Fruit fly (Drosophila melanogaster): ENCODE measurements around the gene CG17199.
A peak's percentile ranks its signal among the peaks of the same experiment; 100 is the strongest.

Gene CG17199

dm6 chr3R:20209691-20210090 is at the start of gene CG17199:
CG17199 (minus strand) TSS chr3R:20209791.
- TF ChIP-seq Snoo (tag; optimal IDR thresholded peaks at IDR 0.05) (no peak), rn (GFP tag; IDR thresholded peaks at IDR 0.05) (no peak), EcR (GFP tag; optimal IDR thresholded peaks at IDR 0.05) (no peak), CG12605 (GFP tag; IDR thresholded peaks at IDR 0.05) (no peak), gl (tag; optimal IDR thresholded peaks at IDR 0.05) (no peak), Pif1A (GFP tag; optimal IDR thresholded peaks at IDR 0.05) (no peak), CG8159 (tag; optimal IDR thresholded peaks at IDR 0.05) (no peak), Pif1B (GFP tag; optimal IDR thresholded peaks at IDR 0.05) (no peak), D1 (tag; optimal IDR thresholded peaks at IDR 0.05) (no peak), CG4496 (GFP tag; IDR thresholded peaks at IDR 0.05) (no peak), Ets98B (GFP tag; IDR thresholded peaks at IDR 0.05) (no peak), CG34367 (tag; optimal IDR thresholded peaks at IDR 0.05) (no peak), CG9948 (tag; optimal IDR thresholded peaks at IDR 0.05) (no peak), CG10348 (GFP tag; IDR thresholded peaks at IDR 0.05) (no peak), CG17806 (tag; optimal IDR thresholded peaks at IDR 0.05) (no peak), CG32121 (GFP tag; IDR thresholded peaks at IDR 0.05) (no peak), CG14655 (GFP tag; optimal IDR thresholded peaks at IDR 0.05) (no peak), CG15710 (tag; optimal IDR thresholded peaks at IDR 0.05) (no peak), CG13204 (GFP tag; optimal IDR thresholded peaks at IDR 0.05) (no peak)

- TF ChIP-seq EcR (GFP tag; optimal IDR thresholded peaks at IDR 0.05), result no peak
- TF ChIP-seq CG8159 (tag; optimal IDR thresholded peaks at IDR 0.05), result no peak
- no peak for TF ChIP-seq gl (tag; optimal IDR thresholded peaks at IDR 0.05)
- TF ChIP-seq rn (GFP tag; IDR thresholded peaks at IDR 0.05), result no peak
- no peak for TF ChIP-seq CG17806 (tag; optimal IDR thresholded peaks at IDR 0.05)
- TF ChIP-seq CG34367 (tag; optimal IDR thresholded peaks at IDR 0.05), result no peak
- TF ChIP-seq CG9948 (tag; optimal IDR thresholded peaks at IDR 0.05), result no peak
- TF ChIP-seq CG15710 (tag; optimal IDR thresholded peaks at IDR 0.05), result no peak
- TF ChIP-seq Pif1A (GFP tag; optimal IDR thresholded peaks at IDR 0.05), result no peak
- no peak for TF ChIP-seq CG12605 (GFP tag; IDR thresholded peaks at IDR 0.05)
- TF ChIP-seq CG8301 (tag; optimal IDR thresholded peaks at IDR 0.05), result no peak
- TF ChIP-seq Ets98B (GFP tag; IDR thresholded peaks at IDR 0.05), result no peak
Observed at dm6 chr3R:20258799-20259405, 49.3 kb upstream of the CG17199 start.

- TF ChIP-seq CG34367 (tag; optimal IDR thresholded peaks at IDR 0.05) (no peak), CG17806 (tag; optimal IDR thresholded peaks at IDR 0.05) (peak; percentile 24), Snoo (tag; optimal IDR thresholded peaks at IDR 0.05) (peak; percentile 26), CG12605 (GFP tag; IDR thresholded peaks at IDR 0.05) (no peak), CG4496 (GFP tag; IDR thresholded peaks at IDR 0.05) (peak; percentile 12; the same call in 1 of the 3 replicates), D1 (tag; optimal IDR thresholded peaks at IDR 0.05) (no peak), CG15710 (tag; optimal IDR thresholded peaks at IDR 0.05) (peak; percentile 25), Pif1B (GFP tag; optimal IDR thresholded peaks at IDR 0.05) (peak; percentile 6), CG9948 (tag; optimal IDR thresholded peaks at IDR 0.05) (peak; percentile 38), CG8159 (tag; optimal IDR thresholded peaks at IDR 0.05) (peak; percentile 53)
Observed at dm6 chr3R:20257937-20258334, 48.3 kb upstream of the CG17199 start.

DNA sequence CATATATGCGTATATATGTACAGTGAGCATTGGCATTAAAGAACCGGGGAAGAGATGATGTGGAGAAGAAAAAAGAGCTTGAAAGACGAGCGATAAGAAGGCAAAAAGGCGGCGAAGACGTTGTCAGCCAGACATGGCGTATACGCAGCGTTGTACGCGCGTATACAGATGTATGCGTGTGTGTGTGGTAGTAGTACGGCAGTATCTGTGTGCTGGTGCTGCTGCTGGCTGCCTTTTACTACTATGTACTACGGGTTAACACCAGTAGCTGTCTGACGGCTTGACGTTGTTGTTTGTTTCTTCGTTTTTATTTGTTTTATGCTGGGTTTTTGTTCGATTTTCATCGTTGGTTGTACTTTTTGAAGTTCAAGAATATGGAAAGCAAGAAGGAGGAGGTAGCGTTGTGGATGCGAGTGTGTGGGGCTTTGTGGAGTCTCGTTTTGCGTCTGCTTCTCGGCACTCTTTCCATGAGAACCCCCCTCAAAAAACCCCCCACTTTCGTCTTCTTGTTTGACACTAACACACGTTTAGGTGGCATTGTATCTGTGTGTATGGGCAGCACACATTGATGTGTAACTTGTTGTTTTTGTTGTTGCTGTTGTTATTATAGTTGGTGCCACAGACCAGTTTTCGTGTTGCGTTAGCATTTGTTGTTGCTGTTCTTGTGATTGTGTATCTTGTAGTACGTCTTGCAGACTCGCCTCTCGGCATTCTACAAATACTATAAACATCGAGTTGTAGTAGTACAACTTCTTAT is 47.8 kb upstream of the CG17199 start:
- TF ChIP-seq CG14655 (GFP tag; optimal IDR thresholded peaks at IDR 0.05) (peak; percentile 43), Ets98B (GFP tag; IDR thresholded peaks at IDR 0.05) (0 out of 2 replicates have a peak, but pooled peaks have one; percentile 27), D1 (tag; optimal IDR thresholded peaks at IDR 0.05) (no peak), Pif1A (GFP tag; optimal IDR thresholded peaks at IDR 0.05) (peak; percentile 68), EcR (GFP tag; optimal IDR thresholded peaks at IDR 0.05) (peak; percentile 86), CG32121 (GFP tag; IDR thresholded peaks at IDR 0.05) (peak; percentile 13; the same call in 1 of the 2 replicates), CG34367 (tag; optimal IDR thresholded peaks at IDR 0.05) (peak; percentile 70), Pif1B (GFP tag; optimal IDR thresholded peaks at IDR 0.05) (no peak), CG8301 (tag; optimal IDR thresholded peaks at IDR 0.05) (peak; percentile 44), CG8159 (tag; optimal IDR thresholded peaks at IDR 0.05) (peak; percentile 39), CG4496 (GFP tag; IDR thresholded peaks at IDR 0.05) (no peak; the same call in 2 of the 3 replicates), rn (GFP tag; IDR thresholded peaks at IDR 0.05) (0 out of 2 replicates have a peak, but pooled peaks have one; percentile 34), CG10348 (GFP tag; IDR thresholded peaks at IDR 0.05) (no peak), Snoo (tag; optimal IDR thresholded peaks at IDR 0.05) (no peak), CG12605 (GFP tag; IDR thresholded peaks at IDR 0.05) (peak; percentile 45), fd96Ca (GFP tag; IDR thresholded peaks at IDR 0.05) (peak; percentile 37; the same call in 1 of the 3 replicates), CG9948 (tag; optimal IDR thresholded peaks at IDR 0.05) (peak; percentile 31), CG13204 (GFP tag; optimal IDR thresholded peaks at IDR 0.05) (peak; percentile 76), gl (tag; optimal IDR thresholded peaks at IDR 0.05) (peak; percentile 92), CG17806 (tag; optimal IDR thresholded peaks at IDR 0.05) (peak; percentile 37), CG15710 (tag; optimal IDR thresholded peaks at IDR 0.05) (peak; percentile 50)

dm6 chr3R:20256278-20256979 is 46.8 kb upstream of the CG17199 start:
- TF ChIP-seq Pif1B (GFP tag; optimal IDR thresholded peaks at IDR 0.05) (no peak), CG13204 (GFP tag; optimal IDR thresholded peaks at IDR 0.05) (no peak), fd96Ca (GFP tag; IDR thresholded peaks at IDR 0.05) (no peak), Ets98B (GFP tag; IDR thresholded peaks at IDR 0.05) (no peak), CG4496 (GFP tag; IDR thresholded peaks at IDR 0.05) (no peak), CG8301 (tag; optimal IDR thresholded peaks at IDR 0.05) (peak; percentile 38), CG10348 (GFP tag; IDR thresholded peaks at IDR 0.05) (no peak), CG15710 (tag; optimal IDR thresholded peaks at IDR 0.05) (peak; percentile 14), Snoo (tag; optimal IDR thresholded peaks at IDR 0.05) (no peak), CG9948 (tag; optimal IDR thresholded peaks at IDR 0.05) (peak; percentile 66), CG14655 (GFP tag; optimal IDR thresholded peaks at IDR 0.05) (peak; percentile 60), CG34367 (tag; optimal IDR thresholded peaks at IDR 0.05) (peak; percentile 2), Pif1A (GFP tag; optimal IDR thresholded peaks at IDR 0.05) (no peak), rn (GFP tag; IDR thresholded peaks at IDR 0.05) (no peak), CG32121 (GFP tag; IDR thresholded peaks at IDR 0.05) (no peak), CG17806 (tag; optimal IDR thresholded peaks at IDR 0.05) (peak; percentile 34), gl (tag; optimal IDR thresholded peaks at IDR 0.05) (no peak), CG8159 (tag; optimal IDR thresholded peaks at IDR 0.05) (peak; percentile 69), CG12605 (GFP tag; IDR thresholded peaks at IDR 0.05) (no peak), D1 (tag; optimal IDR thresholded peaks at IDR 0.05) (no peak), EcR (GFP tag; optimal IDR thresholded peaks at IDR 0.05) (no peak)
